Fruit fly (Drosophila melanogaster) whole organism, embryonic: ENCODE results near the gene ttm50.

Source experiments
- Ada2b ChIP-seq: fragments of 200-800 bp; sonication (Bioruptor generic); IDR thresholded peaks from 2 replicates; pipeline ENCODE4 v1.3.6; 2022; ENCODE audit warnings: missing biosample characterization, missing genetic modification characterization
- CG11560 ChIP-seq: fragments of 200-800 bp; sonication (Bioruptor generic); IDR thresholded peaks from 3 replicates; pipeline ENCODE4 v1.3.6; 2022; ENCODE audit warnings: missing biosample characterization, missing genetic modification characterization
- CG15073 ChIP-seq: fragments of 200-800 bp; sonication (Bioruptor generic); optimal IDR thresholded peaks from 2 replicates; lab custom pipeline; 2016; ENCODE audit warnings: missing biosample characterization, missing genetic modification characterization
- CG18619 ChIP-seq: fragments of 200-800 bp; sonication (Bioruptor generic); optimal IDR thresholded peaks from 3 replicates; lab custom pipeline; 2017; ENCODE audit warnings: missing biosample characterization, mild to moderate bottlenecking, missing genetic modification characterization
- CG2116 ChIP-seq: fragments of 200-800 bp; sonication (Bioruptor generic); optimal IDR thresholded peaks from 3 replicates; lab custom pipeline; 2018; ENCODE audit warnings: missing biosample characterization, mild to moderate bottlenecking, missing genetic modification characterization
- CG2129 ChIP-seq: fragments of 200-800 bp; sonication (Bioruptor generic); IDR thresholded peaks from 2 replicates; pipeline ENCODE4 v1.3.6; 2022; ENCODE audit warnings: missing biosample characterization, missing genetic modification characterization; ENCODE audit not compliant: partially characterized antibody
- CG4730 ChIP-seq: fragments of 200-800 bp; sonication (Bioruptor generic); IDR thresholded peaks from 2 replicates; pipeline ENCODE4 v1.3.6; 2022; ENCODE audit warnings: missing biosample characterization, missing genetic modification characterization
- amos ChIP-seq: fragments of 200-800 bp; sonication (Bioruptor generic); IDR thresholded peaks from 2 replicates; pipeline ENCODE4 v1.3.6; 2022; ENCODE audit warnings: missing biosample characterization, missing genetic modification characterization; ENCODE audit not compliant: partially characterized antibody
- disco-r ChIP-seq: fragments of 200-800 bp; sonication (Bioruptor generic); optimal IDR thresholded peaks from 2 replicates; lab custom pipeline; 2016; ENCODE audit warnings: missing biosample characterization, missing genetic modification characterization
- fd3F ChIP-seq: fragments of 200-800 bp; sonication (Bioruptor generic); optimal IDR thresholded peaks from 2 replicates; lab custom pipeline; 2018; ENCODE audit warnings: missing biosample characterization, mild to moderate bottlenecking, missing genetic modification characterization, moderate library complexity
- hkb ChIP-seq, 2 experiments: fragments of 200-800 bp in 1 of 2; fragments of >200 bp in 1 of 2; sonication (Bioruptor generic) in 1 of 2; IDR thresholded peaks in 1 of 2; optimal IDR thresholded peaks in 1 of 2; 2 replicates each; pipeline versions ENCODE4 v1.3.6 to Lab custom; 2017 to 2022; ENCODE audit warnings: missing biosample characterization in 1 of 2, missing genetic modification characterization in 1 of 2
- knrl ChIP-seq: fragments of 200-800 bp; sonication (Bioruptor generic); IDR thresholded peaks from 3 replicates; pipeline ENCODE4 v1.3.6; 2022; ENCODE audit warnings: missing biosample characterization, missing genetic modification characterization; ENCODE audit not compliant: partially characterized antibody
- schlank ChIP-seq: fragments of 200-800 bp; sonication (Bioruptor generic); optimal IDR thresholded peaks from 2 replicates; lab custom pipeline; 2018; ENCODE audit warnings: missing biosample characterization, mild to moderate bottlenecking, missing genetic modification characterization

- TF ChIP-seq schlank (tag; lab: Kevin White, UChicago), result no peak
- no peak for TF ChIP-seq CG18619
- no peak for TF ChIP-seq amos (GFP tag; lab: Robert Waterston, UW)
- TF ChIP-seq disco-r (GFP tag; lab: Kevin White, UChicago), result no peak
- no peak for TF ChIP-seq hkb (optimal IDR thresholded peaks at IDR 0.05; lab: Kevin White, UChicago)
- TF ChIP-seq hkb (GFP tag; IDR thresholded peaks at IDR 0.05; lab: Robert Waterston, UW), result no peak
- TF ChIP-seq CG2116, result no peak
- no peak for TF ChIP-seq CG2129 (GFP tag; lab: Robert Waterston, UW)
- no peak for TF ChIP-seq Ada2b
- no peak for TF ChIP-seq CG15073 (GFP tag; lab: Kevin White, UChicago)
- no peak for TF ChIP-seq CG11560 (tag; lab: Robert Waterston, UW)
- TF ChIP-seq knrl (GFP tag; lab: Robert Waterston, UW), result no peak
- no peak for TF ChIP-seq CG4730
- TF ChIP-seq fd3F, result no peak
Observed at dm6 chrX:2740084-2740483, 8.1 kb upstream of the ttm50 start, which contains the start of gene kirre.
